Worm (Caenorhabditis elegans) whole organism, L1 larva: ENCODE data around the gene F55G11.8.

Experiments
- F16B12.6 ChIP-seq: fragments of 150-350 bp; optimal IDR thresholded peaks from 2 replicates; lab custom pipeline; 2014; ENCODE audit warnings: missing biosample characterization, missing genetic modification characterization
- aha-1 ChIP-seq: fragments of 150-350 bp; optimal IDR thresholded peaks from 2 replicates; lab custom pipeline; 2014; ENCODE audit warnings: missing biosample characterization, missing genetic modification characterization
- ceh-82 ChIP-seq, 3 experiments: fragments of 150-350 bp in 1 of 3; sonication (generic microtip) in 2 of 3; optimal IDR thresholded peaks; 2 replicates each; lab custom pipeline; 2014 to 2017; ENCODE audit warnings: missing biosample characterization in 3 of 3, missing genetic modification characterization in 3 of 3
- elt-3 ChIP-seq, 6 experiments: fragments of 150-350 bp in 1 of 6; sonication (generic microtip); optimal IDR thresholded peaks; 2 replicates each; lab custom pipeline; 2017 to 2018; ENCODE audit warnings: missing biosample characterization in 6 of 6, missing genetic modification characterization in 6 of 6, inconsistent platforms in 1 of 6
- lin-13 ChIP-seq: fragments of 150-350 bp; optimal IDR thresholded peaks from 2 replicates; lab custom pipeline; 2014; ENCODE audit warnings: missing biosample characterization, missing genetic modification reagents, missing genetic modification characterization
- mdl-1 ChIP-seq, 2 experiments: fragments of 150-350 bp; optimal IDR thresholded peaks; 2 replicates each; lab custom pipeline; 2014 to 2017; ENCODE audit warnings: missing biosample characterization in 2 of 2, missing genetic modification characterization in 2 of 2, inconsistent platforms in 1 of 2
- nhr-11 ChIP-seq: fragments of 150-350 bp; optimal IDR thresholded peaks from 2 replicates; lab custom pipeline; 2014; ENCODE audit warnings: missing biosample characterization, missing genetic modification characterization
- nhr-237 ChIP-seq: fragments of 150-350 bp; optimal IDR thresholded peaks from 2 replicates; lab custom pipeline; 2014; ENCODE audit warnings: missing biosample characterization, missing genetic modification characterization
- nhr-28 ChIP-seq: fragments of 150-350 bp; optimal IDR thresholded peaks from 2 replicates; lab custom pipeline; 2014; ENCODE audit warnings: missing biosample characterization, missing genetic modification characterization
- nhr-77 ChIP-seq: fragments of 150-350 bp; optimal IDR thresholded peaks from 2 replicates; lab custom pipeline; 2014; ENCODE audit warnings: missing biosample characterization, missing genetic modification characterization
- nhr-90 ChIP-seq: sonication (generic microtip); optimal IDR thresholded peaks from 2 replicates; lab custom pipeline; 2016; ENCODE audit warnings: mild to moderate bottlenecking, missing genetic modification characterization, missing compliant biosample characterization; ENCODE audit not compliant: poor library complexity
- sox-4 ChIP-seq: sonication (generic microtip); optimal IDR thresholded peaks from 2 replicates; lab custom pipeline; 2016; ENCODE audit warnings: missing genetic modification characterization, missing compliant biosample characterization
- tlp-1 ChIP-seq: fragments of 150-350 bp; optimal IDR thresholded peaks from 2 replicates; lab custom pipeline; 2014; ENCODE audit warnings: missing biosample characterization, missing genetic modification characterization
- unc-30 ChIP-seq: sonication (generic microtip); optimal IDR thresholded peaks from 2 replicates; lab custom pipeline; 2017; ENCODE audit warnings: missing biosample characterization, missing genetic modification characterization

ce11 chrIV:12967303-12967702 lies 4.7 kb downstream of the F55G11.8 start:
- TF ChIP-seq nhr-90 (tag; lab: Kevin White, UChicago) (no peak), nhr-11 (tag; lab: Kevin White, UChicago) (no peak), lin-13 (no peak), sox-4 (tag; lab: Kevin White, UChicago) (no peak), elt-3 (tag; optimal IDR thresholded peaks at IDR 0.05; lab: Kevin White, UChicago) (no peak), tlp-1 (tag; lab: Kevin White, UChicago) (no peak), unc-30 (no peak), nhr-77 (tag; lab: Kevin White, UChicago) (no peak), aha-1 (tag; lab: Kevin White, UChicago) (no peak), F16B12.6 (no peak), nhr-28 (tag; lab: Kevin White, UChicago) (no peak), mdl-1 (tag; optimal IDR thresholded peaks at IDR 0.05; lab: Kevin White, UChicago) (no peak), ceh-82 (tag; optimal IDR thresholded peaks at IDR 0.05; lab: Kevin White, UChicago) (no peak), nhr-237 (tag; lab: Kevin White, UChicago) (no peak)
